Worm (Caenorhabditis elegans): ENCODE data around the gene Y81G3A.4.

Y81G3A.4 gene

DNA sequence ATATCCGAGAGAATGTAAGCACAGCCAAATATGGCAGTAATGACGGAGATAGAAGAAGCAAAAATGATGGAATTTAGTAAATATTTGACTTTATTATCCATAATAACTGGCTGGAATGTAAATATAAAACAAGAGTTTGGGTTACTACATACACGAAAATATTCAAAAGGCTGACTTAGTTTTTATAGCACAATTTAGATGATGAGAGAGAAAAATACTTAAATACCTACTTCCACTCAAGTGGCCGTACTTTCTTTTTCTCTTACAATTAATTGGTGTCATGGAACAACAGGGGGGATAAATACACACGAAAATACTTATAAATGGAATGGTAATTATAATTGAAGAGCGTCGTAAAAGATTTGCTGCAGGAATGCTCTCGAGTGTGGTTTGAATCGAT lies 7.0 kb downstream of the Y81G3A.4 start, which contains the start of gene col-86:
TSS of gene col-86 (minus strand) at position 101 of the 400 bp plus-strand sequence.
- TF ChIP-seq flt-1 (GFP tag; IDR thresholded peaks at IDR 0.05) (no peak), med-1 (GFP tag; optimal IDR thresholded peaks at IDR 0.05; ENCODE audit: insufficient read depth) (no peak), ztf-29 (GFP tag; IDR thresholded peaks at IDR 0.05) (no peak), T22C8.4 (GFP tag; IDR thresholded peaks at IDR 0.05) (no peak), ztf-23 (GFP tag; IDR thresholded peaks at IDR 0.05) (no peak), ref-1 (GFP tag; conservative IDR thresholded peaks at IDR 0.05) (no peak), tab-1 (GFP tag; IDR thresholded peaks at IDR 0.05) (no peak), cog-1 (tag; optimal IDR thresholded peaks at IDR 0.05) (no peak), klf-2 (GFP tag; conservative IDR thresholded peaks at IDR 0.05) (no peak)

DNA sequence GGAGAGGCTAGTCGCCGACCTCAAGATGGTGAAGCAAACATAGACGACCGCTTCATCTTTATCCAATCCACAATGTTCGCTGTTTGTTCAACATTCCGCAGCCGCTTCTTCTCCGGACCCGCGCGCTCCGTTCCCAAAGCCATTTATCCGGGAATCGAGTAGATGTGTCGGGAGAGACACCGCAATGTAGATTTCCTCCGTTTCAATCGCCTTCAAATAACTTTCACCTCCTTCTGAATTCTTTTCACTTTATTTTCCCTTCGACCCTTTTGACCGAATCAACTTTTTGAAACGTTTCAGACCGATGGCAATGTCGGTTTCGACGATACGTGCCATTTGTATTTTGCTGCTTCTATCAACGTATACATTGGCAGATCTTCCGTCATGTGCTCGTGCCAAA lies 16.5 kb downstream of the Y81G3A.4 start, which contains the start of gene pqn-32:
TSS of gene pqn-32 (plus strand) at position 301 of the 400 bp plus-strand sequence.
- TF ChIP-seq T22C8.4 (GFP tag; IDR thresholded peaks at IDR 0.05) (no peak), flt-1 (GFP tag; IDR thresholded peaks at IDR 0.05) (no peak), tab-1 (GFP tag; IDR thresholded peaks at IDR 0.05) (no peak), med-1 (GFP tag; optimal IDR thresholded peaks at IDR 0.05; ENCODE audit: insufficient read depth) (no peak), ztf-29 (GFP tag; IDR thresholded peaks at IDR 0.05) (no peak), ref-1 (GFP tag; conservative IDR thresholded peaks at IDR 0.05) (no peak)

DNA sequence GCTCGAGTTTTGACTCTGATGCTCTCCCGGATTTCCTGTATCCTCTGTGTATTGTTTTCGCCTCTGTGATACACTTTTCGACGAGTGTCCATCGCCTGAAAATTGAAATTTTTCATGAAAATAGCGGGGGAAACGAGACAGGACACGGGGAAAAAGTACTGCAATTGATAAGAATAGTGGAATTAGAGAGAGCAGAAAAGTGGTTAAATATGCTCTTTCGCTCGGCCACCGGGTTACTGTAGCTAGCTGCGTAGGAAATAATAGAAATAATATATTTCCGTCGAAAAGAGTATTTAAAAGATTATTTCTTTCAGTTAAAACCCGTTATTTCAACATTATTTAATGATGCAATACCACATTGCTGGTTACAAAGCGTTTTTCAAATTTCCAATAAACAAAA lies 25.5 kb downstream of the Y81G3A.4 start, which contains the start of gene rict-1:
TSS of gene rict-1 (minus strand) at position 101 of the 400 bp plus-strand sequence.
- TF ChIP-seq med-1 (GFP tag; optimal IDR thresholded peaks at IDR 0.05; ENCODE audit: insufficient read depth) = no peak
- no peak for TF ChIP-seq ztf-29 (GFP tag; IDR thresholded peaks at IDR 0.05)
- no peak for TF ChIP-seq ref-1 (GFP tag; conservative IDR thresholded peaks at IDR 0.05)
- no peak for TF ChIP-seq cog-1 (tag; optimal IDR thresholded peaks at IDR 0.05)
- TF ChIP-seq flt-1 (GFP tag; IDR thresholded peaks at IDR 0.05) = no peak
- TF ChIP-seq klf-2 (GFP tag; conservative IDR thresholded peaks at IDR 0.05) = no peak
- no peak for TF ChIP-seq ztf-23 (GFP tag; IDR thresholded peaks at IDR 0.05)
- no peak for TF ChIP-seq tab-1 (GFP tag; IDR thresholded peaks at IDR 0.05)
- TF ChIP-seq T22C8.4 (GFP tag; IDR thresholded peaks at IDR 0.05) = no peak

DNA sequence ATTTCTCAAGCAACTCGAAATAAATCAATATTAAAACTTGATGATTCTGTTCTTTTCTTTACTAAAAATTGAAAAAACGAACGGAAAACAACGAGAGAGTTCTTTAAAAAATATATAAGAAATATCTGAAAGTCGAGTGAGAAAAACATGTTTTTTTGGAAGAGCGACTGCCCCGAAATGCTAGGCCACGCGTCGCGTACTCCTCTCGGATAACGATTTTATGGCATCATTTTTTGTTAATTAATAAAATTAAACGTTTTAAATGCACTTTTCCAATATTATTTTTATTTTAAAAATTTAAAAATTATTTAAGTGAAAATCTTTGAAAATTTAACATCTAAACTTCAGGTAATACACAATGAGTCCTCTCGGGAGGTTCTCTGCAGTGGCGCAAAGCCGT lies 25.9 kb downstream of the Y81G3A.4 start, which contains the start of gene gfm-1:
TSS of gene gfm-1 (plus strand) at position 349 of the 400 bp plus-strand sequence.
- TF ChIP-seq ztf-23 (GFP tag; IDR thresholded peaks at IDR 0.05) = peak; percentile 71
- TF ChIP-seq med-1 (GFP tag; optimal IDR thresholded peaks at IDR 0.05; ENCODE audit: insufficient read depth) = no peak
- peak; percentile 67 for TF ChIP-seq flt-1 (GFP tag; IDR thresholded peaks at IDR 0.05)
- peak; percentile 53 for TF ChIP-seq cog-1 (tag; optimal IDR thresholded peaks at IDR 0.05)
- TF ChIP-seq tab-1 (GFP tag; IDR thresholded peaks at IDR 0.05) = no peak
- no peak for TF ChIP-seq T22C8.4 (GFP tag; IDR thresholded peaks at IDR 0.05)
- no peak for TF ChIP-seq ref-1 (GFP tag; conservative IDR thresholded peaks at IDR 0.05)
- no peak for TF ChIP-seq klf-2 (GFP tag; conservative IDR thresholded peaks at IDR 0.05)

DNA sequence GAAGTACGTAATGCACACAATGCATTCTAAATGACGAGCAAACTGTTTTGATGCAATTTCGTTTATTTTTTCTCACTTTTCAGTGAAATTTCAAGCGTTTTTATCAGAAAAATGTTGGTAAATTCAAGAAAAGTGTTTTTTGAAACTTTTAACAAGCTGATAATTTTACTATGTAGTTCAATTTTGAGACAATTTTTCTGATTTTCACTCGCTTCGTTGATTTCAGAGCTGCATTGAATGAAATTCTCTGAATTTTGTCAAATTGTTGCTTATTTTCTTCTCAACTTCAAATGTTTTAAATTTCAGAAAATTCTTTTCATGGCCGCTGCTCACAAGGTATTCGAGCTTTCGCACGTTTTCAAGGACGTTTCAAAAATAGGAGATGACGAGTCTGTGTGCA lies 31.5 kb downstream of the Y81G3A.4 start, which contains the start of gene bath-45:
TSS of gene bath-45 (plus strand) at position 301 of the 400 bp plus-strand sequence.
- TF ChIP-seq T22C8.4 (GFP tag; IDR thresholded peaks at IDR 0.05) (no peak), flt-1 (GFP tag; IDR thresholded peaks at IDR 0.05) (no peak), cog-1 (tag; optimal IDR thresholded peaks at IDR 0.05) (no peak), klf-2 (GFP tag; conservative IDR thresholded peaks at IDR 0.05) (no peak), tab-1 (GFP tag; IDR thresholded peaks at IDR 0.05) (no peak), ztf-29 (GFP tag; IDR thresholded peaks at IDR 0.05) (no peak), med-1 (GFP tag; optimal IDR thresholded peaks at IDR 0.05; ENCODE audit: insufficient read depth) (no peak)

DNA sequence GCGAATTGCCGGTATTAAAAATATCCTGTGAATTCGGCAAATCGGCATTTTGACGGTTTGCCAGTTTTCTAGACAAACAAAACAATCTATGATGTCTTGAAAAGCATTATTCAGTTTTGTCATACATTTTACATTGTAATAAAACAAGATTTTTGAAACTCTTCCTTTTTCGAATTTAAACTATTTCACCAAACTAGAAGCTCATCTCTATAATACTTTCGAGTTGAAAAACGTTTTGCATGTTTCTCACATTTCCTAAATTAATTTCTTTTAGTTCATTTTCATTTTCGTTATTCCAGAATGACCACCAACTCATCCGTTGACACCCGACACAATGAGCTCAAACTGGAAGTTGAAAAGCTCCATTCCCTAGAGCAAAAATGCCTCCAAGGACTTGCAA lies 38.4 kb downstream of the Y81G3A.4 start, which contains the start of gene F29C12.6:
TSS of gene F29C12.6 (plus strand) at position 301 of the 400 bp plus-strand sequence.
- no peak for TF ChIP-seq ztf-29 (GFP tag; IDR thresholded peaks at IDR 0.05)
- TF ChIP-seq ref-1 (GFP tag; conservative IDR thresholded peaks at IDR 0.05) = no peak
- no peak for TF ChIP-seq flt-1 (GFP tag; IDR thresholded peaks at IDR 0.05)
- TF ChIP-seq ztf-23 (GFP tag; IDR thresholded peaks at IDR 0.05) = no peak
- TF ChIP-seq med-1 (GFP tag; optimal IDR thresholded peaks at IDR 0.05; ENCODE audit: insufficient read depth) = no peak

DNA sequence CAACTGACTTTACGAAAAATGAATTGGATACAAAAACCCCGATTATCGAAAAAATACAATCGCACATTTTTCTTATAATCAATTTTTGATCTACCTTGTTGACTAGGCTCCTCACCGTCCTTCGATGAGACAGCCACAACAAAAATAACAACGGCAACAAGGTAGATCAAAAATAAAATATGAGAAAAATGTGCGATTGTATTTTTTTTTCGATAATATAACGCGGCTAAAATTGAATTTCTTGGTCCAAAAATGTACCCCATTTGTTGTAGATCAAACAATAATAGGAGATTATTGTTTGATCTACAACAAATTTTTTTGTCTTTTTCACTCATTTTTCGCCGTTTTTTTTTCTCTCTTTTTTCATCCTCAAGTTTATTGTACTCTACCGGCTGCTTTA lies 39.4 kb downstream of the Y81G3A.4 start:
- no peak for TF ChIP-seq ref-1 (GFP tag; conservative IDR thresholded peaks at IDR 0.05)
- TF ChIP-seq ztf-29 (GFP tag; IDR thresholded peaks at IDR 0.05) = no peak
- no peak for TF ChIP-seq klf-2 (GFP tag; conservative IDR thresholded peaks at IDR 0.05)
- TF ChIP-seq cog-1 (tag; optimal IDR thresholded peaks at IDR 0.05) = no peak
- no peak for TF ChIP-seq T22C8.4 (GFP tag; IDR thresholded peaks at IDR 0.05)
- no peak for TF ChIP-seq med-1 (GFP tag; optimal IDR thresholded peaks at IDR 0.05; ENCODE audit: insufficient read depth)
- TF ChIP-seq ztf-23 (GFP tag; IDR thresholded peaks at IDR 0.05) = no peak

DNA sequence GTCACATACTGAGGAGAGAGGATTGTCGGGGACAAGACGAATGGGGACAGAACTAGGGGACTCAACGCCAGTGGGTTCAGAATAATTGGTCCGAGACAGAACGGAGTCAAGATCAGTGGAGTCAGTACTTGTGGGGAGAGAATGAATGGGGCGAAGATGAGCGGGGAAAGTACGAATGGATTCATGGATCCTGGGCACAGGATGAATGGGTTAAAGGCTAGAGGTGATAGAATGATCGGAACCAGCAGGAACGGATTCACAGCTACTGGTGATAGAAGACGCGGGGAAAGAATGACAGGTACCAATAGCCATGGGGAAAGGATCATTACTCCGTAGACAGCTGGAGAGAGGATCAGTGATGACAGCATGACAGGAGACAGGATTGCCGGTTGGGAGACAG lies 48.4 kb downstream of the Y81G3A.4 start:
- TF ChIP-seq T22C8.4 (GFP tag; IDR thresholded peaks at IDR 0.05) = no peak

DNA sequence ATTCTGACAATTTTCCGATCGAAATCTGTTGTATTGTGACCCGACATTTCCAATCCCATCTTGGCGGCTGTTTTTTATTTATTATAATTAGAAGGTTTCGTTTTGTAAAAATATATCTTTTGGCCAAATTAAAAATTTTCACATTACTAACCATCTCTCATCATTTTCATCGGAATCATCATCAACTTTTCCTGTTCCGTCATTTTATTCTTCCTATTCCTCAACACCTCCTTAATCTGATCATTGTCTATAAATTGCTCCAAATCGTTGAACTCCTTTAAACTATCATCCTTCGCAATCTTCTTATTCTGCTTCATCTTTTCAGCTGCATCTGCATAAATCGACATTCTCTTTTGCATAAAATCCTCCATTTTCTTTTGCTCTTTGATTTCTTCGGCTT lies 51.1 kb downstream of the Y81G3A.4 start:
- TF ChIP-seq cog-1 (tag; optimal IDR thresholded peaks at IDR 0.05) = no peak
- TF ChIP-seq med-1 (GFP tag; optimal IDR thresholded peaks at IDR 0.05; ENCODE audit: insufficient read depth) = no peak
- no peak for TF ChIP-seq flt-1 (GFP tag; IDR thresholded peaks at IDR 0.05)
- TF ChIP-seq tab-1 (GFP tag; IDR thresholded peaks at IDR 0.05) = no peak
- TF ChIP-seq T22C8.4 (GFP tag; IDR thresholded peaks at IDR 0.05) = no peak
- TF ChIP-seq ztf-29 (GFP tag; IDR thresholded peaks at IDR 0.05) = no peak
- TF ChIP-seq klf-2 (GFP tag; conservative IDR thresholded peaks at IDR 0.05) = no peak
- TF ChIP-seq ref-1 (GFP tag; conservative IDR thresholded peaks at IDR 0.05) = no peak
- TF ChIP-seq ztf-23 (GFP tag; IDR thresholded peaks at IDR 0.05) = no peak
